Worm (Caenorhabditis elegans): ENCODE measurements around the gene F59B2.12.

F59B2.12 gene

ce11 chrIII:9053740-9054252 is 36.4 kb downstream of the F59B2.12 start, which contains the start of gene R107.5 (continued):
- TF ChIP-seq lin-39 (tag; optimal IDR thresholded peaks at IDR 0.05) (no peak), nhr-84 (tag; optimal IDR thresholded peaks at IDR 0.05) (no peak), ceh-8 (GFP tag; optimal IDR thresholded peaks at IDR 0.05) (peak; percentile 75), unc-86 (tag; optimal IDR thresholded peaks at IDR 0.05) (peak; percentile 83), efl-3 (GFP tag; optimal IDR thresholded peaks at IDR 0.05) (no peak), irx-1 (tag; optimal IDR thresholded peaks at IDR 0.05) (peak; percentile 83), fkh-4 (tag; optimal IDR thresholded peaks at IDR 0.05; ENCODE audit: borderline replicate concordance) (no peak), aly-2 (tag; optimal IDR thresholded peaks at IDR 0.05) (peak; percentile 54), zag-1 (tag; optimal IDR thresholded peaks at IDR 0.05) (no peak), zip-4 (GFP tag; optimal IDR thresholded peaks at IDR 0.05) (peak; percentile 76), vab-15 (tag; optimal IDR thresholded peaks at IDR 0.05) (no peak), ceh-63 (GFP tag; optimal IDR thresholded peaks at IDR 0.05) (peak; percentile 55), unc-30 (tag; optimal IDR thresholded peaks at IDR 0.05) (no peak), lin-35 (GFP tag; optimal IDR thresholded peaks at IDR 0.05) (peak; percentile 82 to 88), ztf-4 (tag; optimal IDR thresholded peaks at IDR 0.05) (peak; percentile 97), ztf-11 (tag; optimal IDR thresholded peaks at IDR 0.05) (peak in 1 of 2 experiments; percentile 65), nhr-47 (tag; optimal IDR thresholded peaks at IDR 0.05) (peak; percentile 95), tlp-1 (tag; optimal IDR thresholded peaks at IDR 0.05) (peak; percentile 22), Y116A8C.19 (tag; optimal IDR thresholded peaks at IDR 0.05; ENCODE audit: borderline replicate concordance) (no peak), hpl-2 (GFP tag; optimal IDR thresholded peaks at IDR 0.05) (no peak), nhr-19 (GFP tag; conservative IDR thresholded peaks at IDR 0.05) (peak; percentile 92), tbx-2 (tag; optimal IDR thresholded peaks at IDR 0.05) (peak; percentile 89), dpl-1 (GFP tag; optimal IDR thresholded peaks at IDR 0.05) (peak; percentile 71 to 77 (median 74)), jun-1 (tag; optimal IDR thresholded peaks at IDR 0.05) (peak; percentile 91), unc-130 (tag; optimal IDR thresholded peaks at IDR 0.05) (peak; percentile 97), pqm-1 (tag; optimal IDR thresholded peaks at IDR 0.05) (peak; percentile 41), unc-98 (GFP tag; IDR thresholded peaks at IDR 0.05) (peak; percentile 54; the same call in 1 of the 2 replicates), egl-13 (tag; optimal IDR thresholded peaks at IDR 0.05) (peak; percentile 73), lsy-2 (tag; optimal IDR thresholded peaks at IDR 0.05) (peak; percentile 81 to 90), pag-3 (tag; optimal IDR thresholded peaks at IDR 0.05; ENCODE audit: borderline replicate concordance, insufficient read depth) (peak; percentile 27), elt-3 (tag; optimal IDR thresholded peaks at IDR 0.05) (peak in 4 of 6 experiments; percentile 50 to 96 (median 81)), nhr-90 (tag; optimal IDR thresholded peaks at IDR 0.05; ENCODE audit: poor library complexity) (peak; percentile 94), nhr-20 (tag; optimal IDR thresholded peaks at IDR 0.05) (peak; percentile 98), swsn-7 (tag; optimal IDR thresholded peaks at IDR 0.05) (peak; percentile 97), ceh-82 (tag; optimal IDR thresholded peaks at IDR 0.05) (peak; percentile 66 to 88 (median 88)), ceh-88 (GFP tag; IDR thresholded peaks at IDR 0.05) (peak; percentile 84), skn-1 (tag; optimal IDR thresholded peaks at IDR 0.05) (peak; percentile 95), mdl-1 (tag; optimal IDR thresholded peaks at IDR 0.05) (peak; percentile 83 to 99), C34B4.2 (tag; optimal IDR thresholded peaks at IDR 0.05) (peak; percentile 40), isw-1 (GFP tag; IDR thresholded peaks at IDR 0.05) (peak; percentile 75), C04F5.9 (tag; optimal IDR thresholded peaks at IDR 0.05) (peak; percentile 46), alr-1 (tag; optimal IDR thresholded peaks at IDR 0.05; ENCODE audit: borderline replicate concordance) (no peak), blmp-1 (tag; optimal IDR thresholded peaks at IDR 0.05) (peak; percentile 98), snpc-4 (tag; optimal IDR thresholded peaks at IDR 0.05) (peak; percentile 65), C16A3.4 (tag; optimal IDR thresholded peaks at IDR 0.05) (peak; percentile 83), nhr-71 (tag; optimal IDR thresholded peaks at IDR 0.05) (peak; percentile 98), grh-1 (GFP tag; IDR thresholded peaks at IDR 0.05) (peak; percentile 91), lin-13 (GFP tag; optimal IDR thresholded peaks at IDR 0.05) (peak; percentile 89), nhr-85 (tag) (peak; percentile 98), pax-3 (tag; optimal IDR thresholded peaks at IDR 0.05) (peak; percentile 91), lir-3 (tag; optimal IDR thresholded peaks at IDR 0.05; ENCODE audit: poor library complexity) (peak; percentile 49)
